Fruit fly (Drosophila melanogaster) whole organism, embryonic: ENCODE results near the gene Atg18b.
A peak's percentile ranks its signal among the peaks of the same experiment; 100 is the strongest.

Experiments used
- CG10209 ChIP-seq: fragments of 200-800 bp; sonication (Bioruptor generic); optimal IDR thresholded peaks from 3 replicates; lab custom pipeline; 2017; ENCODE audit warnings: missing biosample characterization, mild to moderate bottlenecking, missing genetic modification characterization, missing genetic modification reagents
- CG10543 ChIP-seq: fragments of 200-800 bp; sonication (Bioruptor generic); optimal IDR thresholded peaks from 3 replicates; lab custom pipeline; 2017; ENCODE audit warnings: missing biosample characterization, mild to moderate bottlenecking, missing genetic modification characterization, moderate library complexity
- CG11504 ChIP-seq: fragments of 200-800 bp; sonication (Bioruptor generic); optimal IDR thresholded peaks from 3 replicates; lab custom pipeline; 2019; ENCODE audit warnings: missing biosample characterization, mild to moderate bottlenecking, missing genetic modification characterization, moderate library complexity
- CG13894 ChIP-seq: fragments of 200-800 bp; sonication (Bioruptor generic); optimal IDR thresholded peaks from 3 replicates; lab custom pipeline; 2018; ENCODE audit warnings: missing biosample characterization, mild to moderate bottlenecking, missing genetic modification characterization, moderate library complexity
- CG17612 ChIP-seq: fragments of 200-800 bp; sonication (Bioruptor generic); IDR thresholded peaks from 2 replicates; pipeline ENCODE4 v1.3.6; 2022; ENCODE audit warnings: missing biosample characterization, missing genetic modification characterization
- CG2199 ChIP-seq: fragments of 200-800 bp; sonication (Bioruptor generic); IDR thresholded peaks from 3 replicates; pipeline ENCODE4 v1.3.6; 2022; ENCODE audit warnings: missing biosample characterization, missing genetic modification characterization
- CG6683 ChIP-seq: fragments of 200-800 bp; sonication (Bioruptor generic); optimal IDR thresholded peaks from 2 replicates; lab custom pipeline; 2017; ENCODE audit warnings: missing biosample characterization, mild to moderate bottlenecking, missing genetic modification characterization, missing genetic modification reagents
- CG7271 ChIP-seq: fragments of 200-800 bp; sonication (Bioruptor generic); optimal IDR thresholded peaks from 2 replicates; lab custom pipeline; 2018; ENCODE audit warnings: missing biosample characterization, mild to moderate bottlenecking, missing genetic modification characterization, moderate library complexity
- CG9876 ChIP-seq: fragments of 200-800 bp; sonication (Bioruptor generic); optimal IDR thresholded peaks from 2 replicates; lab custom pipeline; 2016; ENCODE audit warnings: missing biosample characterization, missing genetic modification characterization
- CG9932 ChIP-seq: fragments of 200-800 bp; sonication (Bioruptor generic); IDR thresholded peaks from 2 replicates; pipeline ENCODE4 v1.3.6; 2022; ENCODE audit warnings: missing biosample characterization, missing genetic modification characterization
- D19B ChIP-seq: fragments of 200-800 bp; sonication (Bioruptor generic); optimal IDR thresholded peaks from 2 replicates; lab custom pipeline; 2017; ENCODE audit warnings: missing biosample characterization, mild to moderate bottlenecking, missing genetic modification characterization
- Deaf1 ChIP-seq: fragments of 200-800 bp; optimal IDR thresholded peaks from 3 replicates; lab custom pipeline; 2019; ENCODE audit warnings: missing biosample characterization, mild to moderate bottlenecking, missing genetic modification characterization, moderate library complexity
- Ets65A ChIP-seq: fragments of 200-800 bp; sonication (Bioruptor generic); peaks from one replicate; lab custom pipeline; 2016; ENCODE audit warnings: missing biosample characterization, missing genetic modification characterization
- Fer1 ChIP-seq: fragments of 200-800 bp; sonication (Bioruptor generic); optimal IDR thresholded peaks from 2 replicates; lab custom pipeline; 2017; ENCODE audit warnings: missing biosample characterization, mild to moderate bottlenecking, missing genetic modification characterization
- HmgD ChIP-seq: fragments of 200-800 bp; sonication (Bioruptor generic); optimal IDR thresholded peaks from 3 replicates; lab custom pipeline; 2016; ENCODE audit warnings: missing biosample characterization, missing genetic modification characterization
- Jarid2 ChIP-seq: fragments of 200-800 bp; sonication (Bioruptor generic); optimal IDR thresholded peaks from 3 replicates; lab custom pipeline; 2017; ENCODE audit warnings: mild to moderate bottlenecking, missing biosample characterization, missing genetic modification reagents, missing genetic modification characterization
- MESR4 ChIP-seq: fragments of 200-800 bp; sonication (Bioruptor generic); optimal IDR thresholded peaks from 2 replicates; lab custom pipeline; 2018; ENCODE audit warnings: missing biosample characterization, mild to moderate bottlenecking, missing genetic modification characterization, moderate library complexity
- Med ChIP-seq: fragments of 200-800 bp; sonication (Bioruptor generic); peaks from one replicate; lab custom pipeline; 2016; ENCODE audit warnings: missing biosample characterization, missing genetic modification characterization, mild to moderate bottlenecking, inconsistent platforms, moderate library complexity
- Nf-YC ChIP-seq: fragments of 200-800 bp; optimal IDR thresholded peaks from 3 replicates; lab custom pipeline; 2019; ENCODE audit warnings: missing biosample characterization, mild to moderate bottlenecking, missing genetic modification characterization, moderate library complexity
- Rx ChIP-seq: fragments of 200-800 bp; sonication (Bioruptor generic); IDR thresholded peaks from 2 replicates; pipeline ENCODE4 v1.3.6; 2022; ENCODE audit warnings: missing biosample characterization, missing genetic modification characterization
- ato ChIP-seq: fragments of 200-800 bp; sonication (Bioruptor generic); IDR thresholded peaks from 2 replicates; pipeline ENCODE4 v1.3.6; 2022; ENCODE audit warnings: missing biosample characterization, missing genetic modification characterization; ENCODE audit not compliant: partially characterized antibody
- chm ChIP-seq: fragments of 200-800 bp; sonication (Bioruptor generic); IDR thresholded peaks from 2 replicates; pipeline ENCODE4 v1.3.6; 2022; ENCODE audit warnings: missing biosample characterization, missing genetic modification characterization
- dm ChIP-seq: fragments of 200-800 bp; sonication (Bioruptor generic); optimal IDR thresholded peaks from 3 replicates; lab custom pipeline; 2016; ENCODE audit warnings: missing biosample characterization, missing genetic modification characterization
- dmrt99B ChIP-seq: fragments of 200-800 bp; sonication (Bioruptor generic); optimal IDR thresholded peaks from 2 replicates; lab custom pipeline; 2018; ENCODE audit warnings: missing biosample characterization, mild to moderate bottlenecking, missing genetic modification characterization, moderate library complexity
- exex ChIP-seq: fragments of 200-800 bp; sonication (Bioruptor generic); optimal IDR thresholded peaks from 4 replicates; lab custom pipeline; 2018; ENCODE audit warnings: missing biosample characterization, mild to moderate bottlenecking, missing genetic modification characterization, moderate library complexity
- insv ChIP-seq, 2 experiments: fragments of 200-800 bp; sonication (Bioruptor generic); optimal IDR thresholded peaks; 3 replicates each; lab custom pipeline; 2016 to 2018; ENCODE audit warnings: missing biosample characterization in 2 of 2, missing genetic modification characterization in 2 of 2
- lab ChIP-seq: fragments of 200-800 bp; sonication (Bioruptor generic); optimal IDR thresholded peaks from 3 replicates; lab custom pipeline; 2017; ENCODE audit warnings: missing biosample characterization, missing genetic modification characterization, mild to moderate bottlenecking, moderate library complexity, missing genetic modification reagents
- nerfin-1 ChIP-seq: fragments of 200-800 bp; sonication (Bioruptor generic); optimal IDR thresholded peaks from 3 replicates; lab custom pipeline; 2019; ENCODE audit warnings: missing biosample characterization, mild to moderate bottlenecking, missing genetic modification characterization, moderate library complexity
- onecut ChIP-seq: fragments of 200-800 bp; sonication (Bioruptor generic); IDR thresholded peaks from 2 replicates; pipeline ENCODE4 v1.3.6; 2022; ENCODE audit warnings: missing biosample characterization, missing genetic modification characterization
- otp ChIP-seq: fragments of 200-800 bp; sonication (Bioruptor generic); IDR thresholded peaks from 3 replicates; pipeline ENCODE4, ENCODE4 v1.3.6; 2022; ENCODE audit warnings: missing biosample characterization, missing genetic modification characterization
- prd ChIP-seq, 3 experiments: fragments of >200 bp in 2 of 3; fragments of 200-800 bp in 1 of 3; sonication (Bioruptor generic) in 1 of 3; optimal IDR thresholded peaks in 2 of 3; IDR thresholded peaks in 1 of 3; 2 replicates in 2 of 3; 3 replicates in 1 of 3; pipeline versions ENCODE4 v1.3.6 to Lab custom; 2017 to 2022; ENCODE audit warnings: missing biosample characterization in 1 of 3, missing genetic modification characterization in 1 of 3
- run ChIP-seq: fragments of 200-800 bp; sonication (Bioruptor generic); optimal IDR thresholded peaks from 3 replicates; lab custom pipeline; 2018; ENCODE audit warnings: missing biosample characterization, mild to moderate bottlenecking, missing genetic modification characterization
- scrt ChIP-seq: fragments of 200-800 bp; sonication (Bioruptor generic); optimal IDR thresholded peaks from 2 replicates; lab custom pipeline; 2018; ENCODE audit warnings: missing biosample characterization, mild to moderate bottlenecking, missing genetic modification characterization, moderate library complexity
- sens ChIP-seq: fragments of 200-800 bp; sonication (Bioruptor generic); peaks from one replicate; lab custom pipeline; 2016; ENCODE audit warnings: missing biosample characterization, missing genetic modification characterization
- sqz ChIP-seq: fragments of 200-800 bp; sonication (Bioruptor generic); optimal IDR thresholded peaks from 3 replicates; lab custom pipeline; 2018; ENCODE audit warnings: missing biosample characterization, mild to moderate bottlenecking, missing genetic modification characterization
- ttk ChIP-seq: fragments of 200-800 bp; sonication (Bioruptor generic); IDR thresholded peaks from 2 replicates; pipeline ENCODE4 v2.1.2; 2022; ENCODE audit warnings: missing biosample characterization, missing genetic modification characterization
- unc-4 ChIP-seq: fragments of 200-800 bp; sonication (Bioruptor generic); IDR thresholded peaks from 2 replicates; pipeline ENCODE4 v1.3.6; 2022; ENCODE audit warnings: missing biosample characterization, missing genetic modification characterization; ENCODE audit not compliant: partially characterized antibody

The Atg18b gene

dm6 chr2L:21250519-21251336, 30.4 kb upstream of the Atg18b start (continued):
- TF ChIP-seq dm (GFP tag; lab: Kevin White, UChicago) (peak; percentile 22), nerfin-1 (tag; lab: Kevin White, UChicago) (peak; percentile 8), Med (GFP tag; lab: Kevin White, UChicago) (peak; percentile 43), CG11504 (tag; lab: Kevin White, UChicago) (peak; percentile 5), CG10543 (peak; percentile 84), sens (GFP tag; lab: Kevin White, UChicago) (peak; percentile 60), lab (peak; percentile 31), MESR4 (GFP tag; lab: Kevin White, UChicago) (no peak), exex (tag; lab: Kevin White, UChicago) (peak; percentile 20), Fer1 (GFP tag; lab: Kevin White, UChicago) (peak; percentile 28), Nf-YC (tag; lab: Kevin White, UChicago) (peak; percentile 59), HmgD (GFP tag; lab: Kevin White, UChicago) (peak; percentile 31), CG7271 (no peak), run (peak; percentile 16), prd (optimal IDR thresholded peaks at IDR 0.05; lab: Kevin White, UChicago) (no peak), prd (GFP tag; IDR thresholded peaks at IDR 0.05; lab: Robert Waterston, UW) (no peak), CG13894 (tag; lab: Kevin White, UChicago) (peak; percentile 25), insv (GFP tag; optimal IDR thresholded peaks at IDR 0.05; lab: Kevin White, UChicago) (no peak), sqz (GFP tag; lab: Kevin White, UChicago) (peak; percentile 55), onecut (no peak), CG17612 (no peak), unc-4 (GFP tag; lab: Robert Waterston, UW) (peak; percentile 35; the same call in 1 of the 2 replicates), CG9876 (GFP tag; lab: Kevin White, UChicago) (no peak), chm (0 out of 2 replicates have a peak, but pooled peaks have one; percentile 48), Rx (GFP tag; lab: Robert Waterston, UW) (no peak)

DNA sequence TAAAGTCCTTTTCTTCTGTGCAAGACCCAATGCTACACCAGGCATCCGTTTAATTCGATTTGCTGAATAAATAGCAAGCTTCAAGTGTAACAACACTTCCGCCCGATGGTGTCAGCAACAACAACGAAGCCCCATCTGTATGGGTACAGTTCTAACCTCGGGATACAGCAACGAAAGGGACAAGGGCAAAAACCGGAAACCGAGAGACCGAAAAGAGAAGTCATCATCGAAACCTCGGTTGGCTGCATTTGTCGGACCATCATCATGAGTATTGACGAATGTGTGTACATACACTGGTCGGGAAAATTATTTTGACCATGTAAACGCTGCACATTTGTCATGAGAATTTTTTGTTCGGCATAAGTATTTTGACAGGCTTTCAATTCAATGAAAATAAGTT, 28.5 kb upstream of the Atg18b start:
- TF ChIP-seq Jarid2 (GFP tag; lab: Kevin White, UChicago) = no peak
- no peak for TF ChIP-seq CG9932
- no peak for TF ChIP-seq scrt (GFP tag; lab: Kevin White, UChicago)
- TF ChIP-seq ato (GFP tag; lab: Robert Waterston, UW) = no peak
- no peak for TF ChIP-seq CG10209 (GFP tag; lab: Kevin White, UChicago)
- TF ChIP-seq D19B (GFP tag; lab: Kevin White, UChicago) = no peak
- no peak for TF ChIP-seq otp
- TF ChIP-seq dmrt99B (tag; lab: Kevin White, UChicago) = no peak
- TF ChIP-seq ttk (GFP tag; lab: Robert Waterston, UW) = no peak
- TF ChIP-seq CG6683 = no peak
- TF ChIP-seq Deaf1 = peak; percentile 7
- TF ChIP-seq Ets65A = peak; percentile 68
- peak; percentile 72; the same call in 1 of the 3 replicates for TF ChIP-seq CG2199 (GFP tag; lab: Robert Waterston, UW)
- TF ChIP-seq, all 482 proteins: peak for 3
